Fruit fly (Drosophila melanogaster) whole organism, embryonic: ENCODE data around the gene zetaCOP.

Experiments used
- CG10147 ChIP-seq: fragments of 200-800 bp; sonication (Bioruptor generic); optimal IDR thresholded peaks from 2 replicates; lab custom pipeline; 2019; ENCODE audit warnings: missing biosample characterization, mild to moderate bottlenecking, missing genetic modification characterization, moderate library complexity
- Xbp1 ChIP-seq: fragments of 200-800 bp; sonication (Bioruptor generic); optimal IDR thresholded peaks from 3 replicates; lab custom pipeline; 2016; ENCODE audit warnings: missing biosample characterization, mild to moderate bottlenecking, missing genetic modification characterization

DNA sequence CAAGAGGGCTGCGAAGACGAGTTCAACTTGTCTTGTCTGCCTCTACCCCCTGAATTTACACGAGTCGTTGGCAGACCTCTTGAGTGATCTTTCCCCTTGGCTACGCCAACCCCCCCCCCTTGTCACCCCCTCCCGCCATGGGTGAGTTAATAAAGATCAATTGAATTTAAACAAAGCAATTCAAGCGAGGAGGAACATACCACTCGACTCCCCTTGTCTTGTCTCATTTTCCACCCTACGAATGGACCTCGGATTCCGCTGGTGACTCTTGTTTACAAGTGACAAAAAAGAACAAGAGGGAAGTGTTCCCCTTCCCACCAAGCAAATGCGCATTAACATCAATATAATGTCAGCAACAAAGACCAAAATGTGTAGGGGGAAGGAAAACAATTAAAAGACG lies 29.5 kb upstream of the zetaCOP start:
- TF ChIP-seq CG10147 (GFP tag; lab: Kevin White, UChicago) (no peak), Xbp1 (GFP tag; lab: Kevin White, UChicago) (no peak)
